Worm (Caenorhabditis elegans) whole organism, L3 larva: Measurements from ENCODE around the gene C02B8.1.

Source experiments
- R02D3.7 ChIP-seq: fragments of 150-350 bp; optimal IDR thresholded peaks from 2 replicates; lab custom pipeline; 2014; ENCODE audit warnings: missing biosample characterization, missing genetic modification characterization
- ZK546.5 ChIP-seq: sonication (generic microtip); optimal IDR thresholded peaks from 2 replicates; lab custom pipeline; 2017; ENCODE audit warnings: missing biosample characterization, missing genetic modification characterization
- ama-1 ChIP-seq: fragments of 150-350 bp; optimal IDR thresholded peaks from 2 replicates; lab custom pipeline; 2018
- ceh-82 ChIP-seq: fragments of 150-350 bp; optimal IDR thresholded peaks from 2 replicates; lab custom pipeline; 2014; ENCODE audit warnings: missing biosample characterization, missing genetic modification characterization
- ceh-9 ChIP-seq: sonication (generic microtip); optimal IDR thresholded peaks from 2 replicates; lab custom pipeline; 2018; ENCODE audit warnings: missing biosample characterization, missing genetic modification characterization
- egl-27 ChIP-seq: sonication (generic microtip); optimal IDR thresholded peaks from 4 replicates; lab custom pipeline; 2017; ENCODE audit warnings: missing biosample characterization, missing genetic modification reagents, missing genetic modification characterization
- elt-1 ChIP-seq: fragments of 150-350 bp; optimal IDR thresholded peaks from 2 replicates; lab custom pipeline; 2014; ENCODE audit warnings: missing biosample characterization, missing genetic modification characterization
- mdl-1 ChIP-seq: fragments of 150-350 bp; optimal IDR thresholded peaks from 2 replicates; lab custom pipeline; 2014; ENCODE audit warnings: missing biosample characterization, missing genetic modification characterization
- nhr-12 ChIP-seq: fragments of 150-350 bp; optimal IDR thresholded peaks from 2 replicates; lab custom pipeline; 2014; ENCODE audit warnings: missing biosample characterization, missing genetic modification characterization
- nhr-43 ChIP-seq: sonication (generic microtip); optimal IDR thresholded peaks from 2 replicates; lab custom pipeline; 2016; ENCODE audit warnings: mild to moderate bottlenecking, missing genetic modification characterization, missing compliant biosample characterization; ENCODE audit not compliant: poor library complexity, severe bottlenecking
- pha-4 ChIP-seq: fragments of 150-350 bp; optimal IDR thresholded peaks from 2 replicates; lab custom pipeline; 2014; ENCODE audit warnings: missing biosample characterization, missing genetic modification reagents, missing genetic modification characterization
- skn-1 ChIP-seq: fragments of 150-350 bp; optimal IDR thresholded peaks from 2 replicates; lab custom pipeline; 2014; ENCODE audit warnings: missing biosample characterization, missing genetic modification characterization
- snpc-4 ChIP-seq: fragments of 150-350 bp; optimal IDR thresholded peaks from 2 replicates; lab custom pipeline; 2014; ENCODE audit warnings: missing biosample characterization, missing genetic modification characterization
- zag-1 ChIP-seq: fragments of 150-350 bp; optimal IDR thresholded peaks from 2 replicates; lab custom pipeline; 2014; ENCODE audit warnings: missing biosample characterization, missing genetic modification characterization

DNA sequence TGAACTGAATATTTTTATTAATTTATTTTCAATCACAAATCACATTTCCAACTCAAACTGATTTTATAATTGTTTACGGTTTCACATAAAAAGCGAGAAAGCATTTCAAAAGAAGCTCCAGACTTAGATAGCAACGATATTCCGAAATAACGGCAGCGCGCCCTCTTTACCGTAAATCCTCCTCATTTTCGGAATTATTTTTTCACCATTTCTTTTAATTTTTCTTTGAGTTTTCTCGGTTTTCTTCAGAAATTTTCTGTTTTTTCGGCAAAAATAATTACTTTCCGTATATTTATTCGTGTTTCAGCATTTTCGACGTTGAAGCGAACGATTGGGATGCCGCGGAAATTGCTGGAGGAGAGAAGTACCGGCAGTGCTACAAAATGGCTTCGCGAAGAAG is at the start of gene C02B8.1:
- TF ChIP-seq egl-27 (tag; lab: Kevin White, UChicago) (no peak), snpc-4 (no peak), R02D3.7 (tag; lab: Kevin White, UChicago) (no peak), ZK546.5 (tag; lab: Kevin White, UChicago) (no peak), elt-1 (tag; lab: Kevin White, UChicago) (no peak), nhr-12 (tag; lab: Kevin White, UChicago) (no peak), skn-1 (no peak), ceh-9 (no peak), ceh-82 (tag; lab: Kevin White, UChicago) (no peak), nhr-43 (tag; lab: Kevin White, UChicago) (no peak), mdl-1 (tag; lab: Kevin White, UChicago) (no peak), zag-1 (no peak), pha-4 (tag; lab: Kevin White, UChicago) (no peak), ama-1 (no peak)
